Fruit fly (Drosophila melanogaster) whole organism, prepupa: Measurements from ENCODE around the gene Arl2.

Source experiments
- CG11294 ChIP-seq: fragments of 200-800 bp; sonication (Bioruptor generic); IDR thresholded peaks from 2 replicates; pipeline ENCODE4 v1.3.6; 2022; ENCODE audit warnings: missing biosample characterization, missing genetic modification characterization
- CG11902 ChIP-seq: fragments of 200-800 bp; sonication (Bioruptor generic); optimal IDR thresholded peaks from 3 replicates; lab custom pipeline; 2016; ENCODE audit warnings: missing biosample characterization, missing genetic modification characterization
- CG1621 ChIP-seq: fragments of 200-800 bp; sonication (Bioruptor generic); optimal IDR thresholded peaks from 3 replicates; lab custom pipeline; 2018; ENCODE audit warnings: missing biosample characterization, mild to moderate bottlenecking, missing genetic modification characterization
- CG31627 ChIP-seq: fragments of 200-800 bp; sonication (Bioruptor generic); optimal IDR thresholded peaks from 3 replicates; lab custom pipeline; 2016; ENCODE audit warnings: missing biosample characterization, missing genetic modification characterization
- CG3919 ChIP-seq: fragments of 200-800 bp; sonication (Bioruptor generic); optimal IDR thresholded peaks from 3 replicates; lab custom pipeline; 2016; ENCODE audit warnings: missing biosample characterization, missing genetic modification characterization
- CG6854 ChIP-seq: fragments of 200-800 bp; sonication (Bioruptor generic); optimal IDR thresholded peaks from 2 replicates; lab custom pipeline; 2017; ENCODE audit warnings: missing biosample characterization, mild to moderate bottlenecking, missing genetic modification characterization
- CG8632 ChIP-seq: fragments of 200-800 bp; sonication (Bioruptor generic); optimal IDR thresholded peaks from 3 replicates; lab custom pipeline; 2016; ENCODE audit warnings: missing biosample characterization, missing genetic modification characterization
- Gug ChIP-seq: fragments of 200-800 bp; sonication (Bioruptor generic); IDR thresholded peaks from 2 replicates; pipeline ENCODE4 v1.3.6; 2022; ENCODE audit warnings: missing biosample characterization, missing genetic modification characterization
- Met ChIP-seq: fragments of 200-800 bp; sonication (Bioruptor generic); optimal IDR thresholded peaks from 3 replicates; lab custom pipeline; 2016; ENCODE audit warnings: missing biosample characterization, missing genetic modification characterization
- Sox14 ChIP-seq: fragments of 200-800 bp; sonication (Bioruptor generic); optimal IDR thresholded peaks from 3 replicates; lab custom pipeline; 2016; ENCODE audit warnings: missing biosample characterization, missing genetic modification characterization
- fd59A ChIP-seq: fragments of 200-800 bp; sonication (Bioruptor generic); optimal IDR thresholded peaks from 2 replicates; lab custom pipeline; 2017; ENCODE audit warnings: missing biosample characterization, mild to moderate bottlenecking, missing genetic modification characterization, missing genetic modification reagents
- topi ChIP-seq: fragments of 200-800 bp; sonication (Bioruptor generic); optimal IDR thresholded peaks from 3 replicates; lab custom pipeline; 2016; ENCODE audit warnings: missing biosample characterization, missing genetic modification characterization
- vri ChIP-seq: fragments of 200-800 bp; sonication (Bioruptor generic); optimal IDR thresholded peaks from 3 replicates; lab custom pipeline; 2016; ENCODE audit warnings: missing biosample characterization, mild to moderate bottlenecking, missing genetic modification characterization

DNA sequence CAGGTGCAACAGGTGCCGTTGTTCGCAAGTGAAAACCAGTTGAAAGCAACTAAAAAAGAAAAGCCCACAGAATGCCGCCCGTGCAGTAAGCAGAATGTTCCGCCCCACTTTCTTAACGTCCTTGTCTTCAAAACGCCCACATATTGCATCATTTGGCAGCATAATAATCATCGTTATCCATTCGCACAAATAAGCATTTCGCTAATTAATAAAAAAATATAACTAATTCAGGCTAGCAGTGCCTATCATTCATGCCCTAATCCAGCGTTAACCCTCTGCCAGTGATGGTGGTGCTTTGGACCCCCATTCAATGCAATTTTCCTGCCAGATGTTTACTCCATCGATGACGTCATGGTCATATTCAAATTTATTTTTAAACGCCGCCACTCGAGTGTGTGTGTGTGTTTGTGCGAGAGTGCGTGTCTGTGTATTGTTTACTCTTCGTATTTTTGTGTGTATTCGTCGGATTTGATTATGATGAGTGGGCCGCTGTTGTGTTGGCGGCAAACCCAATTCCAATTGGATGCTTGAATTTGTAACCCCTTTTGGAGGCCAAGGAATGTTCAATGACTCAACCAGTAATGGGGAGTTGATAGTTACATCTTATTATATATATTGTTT, 16.6 kb downstream of the Arl2 start:
- TF ChIP-seq CG11294 (no peak), CG8632 (GFP tag; lab: Kevin White, UChicago) (no peak), CG6854 (no peak), Gug (GFP tag; lab: Robert Waterston, UW) (no peak), CG3919 (GFP tag; lab: Kevin White, UChicago) (no peak), vri (peak; percentile 86), fd59A (GFP tag; lab: Kevin White, UChicago) (no peak), CG31627 (GFP tag; lab: Kevin White, UChicago) (no peak), CG1621 (tag; lab: Kevin White, UChicago) (no peak), CG11902 (GFP tag; lab: Kevin White, UChicago) (no peak), topi (GFP tag; lab: Kevin White, UChicago) (no peak), Sox14 (no peak), Met (GFP tag; lab: Kevin White, UChicago) (no peak)
